Fruit fly (Drosophila melanogaster) whole organism, adult: ENCODE measurements around the gene RpL34a.

Experiments used
- CG11617 ChIP-seq: fragments of 200-800 bp; sonication (Bioruptor generic); optimal IDR thresholded peaks from 2 replicates; lab custom pipeline; 2017; ENCODE audit warnings: mild to moderate bottlenecking, missing biosample characterization, missing genetic modification reagents, missing genetic modification characterization
- CG14711 ChIP-seq: fragments of 200-800 bp; sonication (Bioruptor generic); optimal IDR thresholded peaks from 2 replicates; lab custom pipeline; 2018; ENCODE audit warnings: missing biosample characterization, mild to moderate bottlenecking, missing genetic modification characterization, moderate library complexity
- CG7101 ChIP-seq: fragments of 200-800 bp; sonication (Bioruptor generic); optimal IDR thresholded peaks from 2 replicates; lab custom pipeline; 2018; ENCODE audit warnings: missing biosample characterization, mild to moderate bottlenecking, missing genetic modification characterization, moderate library complexity
- Crg-1 ChIP-seq: fragments of 200-800 bp; sonication (Bioruptor generic); optimal IDR thresholded peaks from 2 replicates; lab custom pipeline; 2016; ENCODE audit warnings: missing biosample characterization, missing genetic modification characterization
- Hr96 ChIP-seq: fragments of 200-800 bp; sonication (Bioruptor generic); optimal IDR thresholded peaks from 2 replicates; lab custom pipeline; 2016; ENCODE audit warnings: missing biosample characterization, missing genetic modification characterization
- bab1 ChIP-seq: fragments of 200-800 bp; sonication (Bioruptor generic); optimal IDR thresholded peaks from 3 replicates; lab custom pipeline; 2019; ENCODE audit warnings: missing biosample characterization, mild to moderate bottlenecking, missing genetic modification characterization, moderate library complexity
- cnc ChIP-seq, 2 experiments: fragments of >200 bp; optimal IDR thresholded peaks; 2 replicates each; lab custom pipeline; 2017
- kay ChIP-seq: fragments of 200-800 bp; sonication (Bioruptor generic); peaks from one replicate; lab custom pipeline; 2016; ENCODE audit warnings: missing biosample characterization, missing genetic modification characterization, borderline replicate concordance
- ovo ChIP-seq: fragments of 200-800 bp; sonication (Bioruptor generic); optimal IDR thresholded peaks from 2 replicates; lab custom pipeline; 2016; ENCODE audit warnings: missing biosample characterization, missing genetic modification characterization
- pad ChIP-seq: fragments of 200-800 bp; sonication (Bioruptor generic); optimal IDR thresholded peaks from 3 replicates; lab custom pipeline; 2017; ENCODE audit warnings: missing biosample characterization, missing genetic modification characterization, mild to moderate bottlenecking, moderate library complexity, missing genetic modification reagents
- toe ChIP-seq: fragments of 200-800 bp; sonication (Bioruptor generic); optimal IDR thresholded peaks from 2 replicates; lab custom pipeline; 2016; ENCODE audit warnings: missing biosample characterization, missing genetic modification characterization

dm6 chr3R:26098502-26099210 is 39.6 kb upstream of the RpL34a start, which contains the start of gene dysf:
- TF ChIP-seq Hr96 (GFP tag; lab: Kevin White, UChicago) (no peak), kay (GFP tag; lab: Kevin White, UChicago) (peak; percentile 18), CG7101 (peak; percentile 6), toe (GFP tag; lab: Kevin White, UChicago) (no peak), Crg-1 (no peak), pad (GFP tag; lab: Kevin White, UChicago) (no peak), ovo (GFP tag; lab: Kevin White, UChicago) (no peak), cnc (optimal IDR thresholded peaks at IDR 0.05; lab: Kevin White, UChicago) (no peak), bab1 (no peak), CG11617 (peak; percentile 1), CG14711 (no peak)
